Worm (Caenorhabditis elegans) whole organism, L1 larva: ENCODE results near the gene cdkl-1.

Experiments used
- ama-1 ChIP-seq: fragments of 150-350 bp; optimal IDR thresholded peaks from 2 replicates; lab custom pipeline; 2014
- ceh-82 ChIP-seq, 3 experiments: fragments of 150-350 bp in 1 of 3; sonication (generic microtip) in 2 of 3; optimal IDR thresholded peaks; 2 replicates each; lab custom pipeline; 2014 to 2017; ENCODE audit warnings: missing biosample characterization in 3 of 3, missing genetic modification characterization in 3 of 3
- ceh-90 ChIP-seq: sonication (generic microtip); optimal IDR thresholded peaks from 2 replicates; lab custom pipeline; 2016; ENCODE audit warnings: missing genetic modification characterization, missing compliant biosample characterization
- efl-3 ChIP-seq: fragments of 200-800 bp; sonication (Bioruptor generic); optimal IDR thresholded peaks from 2 replicates; lab custom pipeline; 2018; ENCODE audit warnings: mild to moderate bottlenecking, missing genetic modification characterization, missing compliant biosample characterization
- egl-27 ChIP-seq, 2 experiments: fragments of 150-350 bp in 1 of 2; sonication (generic microtip); optimal IDR thresholded peaks; 3 replicates each; lab custom pipeline; 2017 to 2018; ENCODE audit warnings: missing biosample characterization in 2 of 2, missing genetic modification characterization in 2 of 2, missing genetic modification reagents in 2 of 2
- lin-39 ChIP-seq: fragments of 150-350 bp; optimal IDR thresholded peaks from 2 replicates; lab custom pipeline; 2014; ENCODE audit warnings: missing biosample characterization, missing genetic modification reagents, missing genetic modification characterization
- lsy-2 ChIP-seq, 2 experiments: fragments of 150-350 bp; optimal IDR thresholded peaks; 2 replicates each; lab custom pipeline; 2014; ENCODE audit warnings: missing biosample characterization in 2 of 2, missing genetic modification characterization in 2 of 2
- nhr-28 ChIP-seq: fragments of 150-350 bp; optimal IDR thresholded peaks from 2 replicates; lab custom pipeline; 2014; ENCODE audit warnings: missing biosample characterization, missing genetic modification characterization
- unc-86 ChIP-seq: sonication (generic microtip); optimal IDR thresholded peaks from 2 replicates; lab custom pipeline; 2016; ENCODE audit warnings: missing genetic modification characterization, missing compliant biosample characterization

- no peak for TF ChIP-seq ama-1
- no peak for TF ChIP-seq lin-39 (tag; lab: Kevin White, UChicago)
- TF ChIP-seq lsy-2 (tag; optimal IDR thresholded peaks at IDR 0.05; lab: Kevin White, UChicago): no peak
- peak in 1 of 3 experiments; percentile 42 for TF ChIP-seq ceh-82 (tag; optimal IDR thresholded peaks at IDR 0.05; lab: Kevin White, UChicago)
- TF ChIP-seq egl-27 (tag; optimal IDR thresholded peaks at IDR 0.05; lab: Kevin White, UChicago): no peak
- TF ChIP-seq efl-3 (GFP tag; lab: Kevin White, UChicago): no peak
- TF ChIP-seq nhr-28 (tag; lab: Kevin White, UChicago): no peak
- TF ChIP-seq ceh-90 (tag; lab: Kevin White, UChicago): no peak
- peak; percentile 14 for TF ChIP-seq unc-86 (tag; lab: Kevin White, UChicago)
These were observed 23.3 kb upstream of the cdkl-1 start for ce11 chrV:11075209-11076027.
